Fruit fly (Drosophila melanogaster): ENCODE measurements around the gene NdufV3.

Gene NdufV3

dm6 chrX:11338973-11339867, 10.6 kb upstream of the NdufV3 start:
- no peak for TF ChIP-seq spab (GFP tag; optimal IDR thresholded peaks at IDR 0.05)
- TF ChIP-seq Gug (GFP tag; IDR thresholded peaks at IDR 0.05): 0 out of 2 replicates have a peak, but pooled peaks have one; percentile 8
- no peak for TF ChIP-seq dsx (GFP tag; optimal IDR thresholded peaks at IDR 0.05; ENCODE audit: poor library complexity, severe bottlenecking)
- TF ChIP-seq Hr38 (GFP tag; optimal IDR thresholded peaks at IDR 0.05): no peak
- TF ChIP-seq cyc (GFP tag; optimal IDR thresholded peaks at IDR 0.05): peak; percentile 31
- peak; percentile 45 for TF ChIP-seq OdsH (GFP tag; optimal IDR thresholded peaks at IDR 0.05)
- no peak for TF ChIP-seq fd59A (GFP tag; optimal IDR thresholded peaks at IDR 0.05)
- TF ChIP-seq CG31627 (GFP tag; optimal IDR thresholded peaks at IDR 0.05): peak; percentile 56
- TF ChIP-seq CG8119 (GFP tag; IDR thresholded peaks at IDR 0.05): no peak
- no peak for TF ChIP-seq CG10669 (GFP tag; optimal IDR thresholded peaks at IDR 0.05)
- peak; percentile 20 for TF ChIP-seq CG6792 (GFP tag; optimal IDR thresholded peaks at IDR 0.05)
- TF ChIP-seq salr (GFP tag; optimal IDR thresholded peaks at IDR 0.05): no peak
- TF ChIP-seq vri (GFP tag; optimal IDR thresholded peaks at IDR 0.05): peak; percentile 41
- TF ChIP-seq CG6276 (GFP tag; optimal IDR thresholded peaks at IDR 0.05): peak; percentile 20
- peak; percentile 28 for TF ChIP-seq CG3032 (tag; optimal IDR thresholded peaks at IDR 0.05)
- TF ChIP-seq CG11294 (GFP tag; IDR thresholded peaks at IDR 0.05): no peak
- TF ChIP-seq Smox (GFP tag; optimal IDR thresholded peaks at IDR 0.05): peak; percentile 32
- TF ChIP-seq CG9139 (GFP tag; optimal IDR thresholded peaks at IDR 0.05): no peak
- TF ChIP-seq CG6163 (GFP tag; IDR thresholded peaks at IDR 0.05): peak; percentile 32; the same call in 1 of the 3 replicates
- TF ChIP-seq Hr4 (GFP tag; optimal IDR thresholded peaks at IDR 0.05): peak; percentile 1
- TF ChIP-seq CG32006 (GFP tag; optimal IDR thresholded peaks at IDR 0.05): peak; percentile 11
- TF ChIP-seq lz (GFP tag; optimal IDR thresholded peaks at IDR 0.05): peak; percentile 46
- TF ChIP-seq dac (GFP tag; optimal IDR thresholded peaks at IDR 0.05): no peak
- no peak for TF ChIP-seq Sox15 (GFP tag; optimal IDR thresholded peaks at IDR 0.05)
- no peak for TF ChIP-seq Lpt (GFP tag; optimal IDR thresholded peaks at IDR 0.05)
- TF ChIP-seq eg (GFP tag; IDR thresholded peaks at IDR 0.05): no peak
- no peak for TF ChIP-seq net (GFP tag; optimal IDR thresholded peaks at IDR 0.05)
- no peak for TF ChIP-seq CG34406 (GFP tag; optimal IDR thresholded peaks at IDR 0.05)
- TF ChIP-seq Eip75B (GFP tag; optimal IDR thresholded peaks at IDR 0.05): peak; percentile 5
- no peak for TF ChIP-seq CG4318 (GFP tag; optimal IDR thresholded peaks at IDR 0.05)
- TF ChIP-seq CG1621 (tag; optimal IDR thresholded peaks at IDR 0.05): no peak
- TF ChIP-seq Sox14 (GFP tag; optimal IDR thresholded peaks at IDR 0.05): peak; percentile 55
- TF ChIP-seq ss (GFP tag; optimal IDR thresholded peaks at IDR 0.05): no peak
- peak; percentile 7 for TF ChIP-seq topi (GFP tag; optimal IDR thresholded peaks at IDR 0.05)
- no peak for TF ChIP-seq Ets96B (tag; optimal IDR thresholded peaks at IDR 0.05)
- no peak for TF ChIP-seq CG6854 (GFP tag; optimal IDR thresholded peaks at IDR 0.05)
- TF ChIP-seq achi (GFP tag; optimal IDR thresholded peaks at IDR 0.05): peak; percentile 22
- TF ChIP-seq Eip93F (GFP tag; optimal IDR thresholded peaks at IDR 0.05): no peak
- TF ChIP-seq CG7368 (GFP tag; optimal IDR thresholded peaks at IDR 0.05): no peak
- TF ChIP-seq pdm3 (GFP tag; optimal IDR thresholded peaks at IDR 0.05): peak; percentile 60
- TF ChIP-seq Eip78C (GFP tag): peak; percentile 53
- TF ChIP-seq Sox102F (GFP tag; optimal IDR thresholded peaks at IDR 0.05): no peak
- no peak for TF ChIP-seq Met (GFP tag; optimal IDR thresholded peaks at IDR 0.05)
- no peak for TF ChIP-seq CG8632 (GFP tag; optimal IDR thresholded peaks at IDR 0.05)
- TF ChIP-seq Hr39 (GFP tag; optimal IDR thresholded peaks at IDR 0.05): peak; percentile 63
- peak; percentile 53 for TF ChIP-seq CG10631 (GFP tag; optimal IDR thresholded peaks at IDR 0.05)
- TF ChIP-seq CG3919 (GFP tag; optimal IDR thresholded peaks at IDR 0.05): peak; percentile 14
- TF ChIP-seq acj6 (GFP tag; optimal IDR thresholded peaks at IDR 0.05): peak; percentile 26
- TF ChIP-seq fkh (GFP tag; optimal IDR thresholded peaks at IDR 0.05): peak; percentile 92
- peak; percentile 21 for TF ChIP-seq CG16779 (tag; optimal IDR thresholded peaks at IDR 0.05)
